Fruit fly (Drosophila melanogaster) whole organism, embryonic: ENCODE measurements around the gene klar.

Experiments used
- Abd-B ChIP-seq: fragments of 200-800 bp; sonication (Bioruptor generic); optimal IDR thresholded peaks from 2 replicates; lab custom pipeline; 2018; ENCODE audit warnings: missing biosample characterization, mild to moderate bottlenecking, missing genetic modification characterization, moderate library complexity
- Antp ChIP-seq: fragments of 200-800 bp; sonication (Bioruptor generic); optimal IDR thresholded peaks from 3 replicates; lab custom pipeline; 2016; ENCODE audit warnings: missing biosample characterization, missing genetic modification characterization
- Atf-2 ChIP-seq: fragments of 200-800 bp; sonication (Bioruptor generic); optimal IDR thresholded peaks from 2 replicates; lab custom pipeline; 2016; ENCODE audit warnings: missing biosample characterization, missing genetic modification characterization
- CG10274 ChIP-seq: fragments of 200-800 bp; sonication (Bioruptor generic); optimal IDR thresholded peaks from 3 replicates; lab custom pipeline; 2017; ENCODE audit warnings: missing biosample characterization, mild to moderate bottlenecking, missing genetic modification characterization
- CG10654 ChIP-seq: fragments of 200-800 bp; sonication (Bioruptor generic); optimal IDR thresholded peaks from 2 replicates; lab custom pipeline; 2016; ENCODE audit warnings: missing biosample characterization, missing genetic modification characterization
- CG11456 ChIP-seq: fragments of 200-800 bp; sonication (Bioruptor generic); IDR thresholded peaks from 3 replicates; pipeline ENCODE4 v1.3.6; 2022; ENCODE audit warnings: missing biosample characterization, missing genetic modification characterization
- CG12155 ChIP-seq: fragments of 200-800 bp; sonication (Bioruptor generic); optimal IDR thresholded peaks from 3 replicates; lab custom pipeline; 2016; ENCODE audit warnings: missing biosample characterization, missing genetic modification characterization
- CG12659 ChIP-seq: fragments of 200-800 bp; sonication (Bioruptor generic); optimal IDR thresholded peaks from 3 replicates; lab custom pipeline; 2017; ENCODE audit warnings: mild to moderate bottlenecking, missing biosample characterization, missing genetic modification reagents, missing genetic modification characterization
- CG14441 ChIP-seq: fragments of 200-800 bp; sonication (Bioruptor generic); IDR thresholded peaks from 2 replicates; pipeline ENCODE4 v1.3.6; 2022; ENCODE audit warnings: missing biosample characterization, missing genetic modification characterization
- CG14860 ChIP-seq: fragments of 200-800 bp; sonication (Bioruptor generic); IDR thresholded peaks from 3 replicates; pipeline ENCODE4 v1.3.6; 2022; ENCODE audit warnings: missing biosample characterization, missing genetic modification characterization; ENCODE audit not compliant: partially characterized antibody
- CG16863 ChIP-seq: fragments of 200-800 bp; sonication (Bioruptor generic); optimal IDR thresholded peaks from 3 replicates; lab custom pipeline; 2016; ENCODE audit warnings: missing biosample characterization, missing genetic modification characterization
- CG2202 ChIP-seq: fragments of 200-800 bp; sonication (Bioruptor generic); optimal IDR thresholded peaks from 2 replicates; lab custom pipeline; 2018; ENCODE audit warnings: missing biosample characterization, mild to moderate bottlenecking, missing genetic modification characterization
- CG3281 ChIP-seq: fragments of 200-800 bp; sonication (Bioruptor generic); optimal IDR thresholded peaks from 3 replicates; lab custom pipeline; 2017; ENCODE audit warnings: missing biosample characterization, mild to moderate bottlenecking, missing genetic modification characterization
- CG4404 ChIP-seq: fragments of 200-800 bp; sonication (Bioruptor generic); IDR thresholded peaks from 2 replicates; pipeline ENCODE4 v1.3.6; 2022; ENCODE audit warnings: missing biosample characterization, missing genetic modification characterization
- CG5180 ChIP-seq: fragments of 200-800 bp; sonication (Bioruptor generic); optimal IDR thresholded peaks from 3 replicates; lab custom pipeline; 2017; ENCODE audit warnings: missing biosample characterization, missing genetic modification characterization, mild to moderate bottlenecking, moderate library complexity, missing genetic modification reagents
- CG6175 ChIP-seq: fragments of 200-800 bp; sonication (Bioruptor generic); IDR thresholded peaks from 3 replicates; pipeline ENCODE4 v1.3.6; 2022; ENCODE audit warnings: missing biosample characterization, missing genetic modification characterization
- CG6272 ChIP-seq: fragments of 200-800 bp; sonication (Bioruptor generic); IDR thresholded peaks from 2 replicates; pipeline ENCODE4 v1.3.6; 2022; ENCODE audit warnings: missing biosample characterization, missing genetic modification characterization
- CG8290 ChIP-seq, 3 experiments: fragments of 200-800 bp; sonication (Bioruptor generic); optimal IDR thresholded peaks; 2 replicates each; lab custom pipeline; 2016 to 2019; ENCODE audit warnings: missing biosample characterization in 3 of 3, missing genetic modification characterization in 3 of 3, mild to moderate bottlenecking in 2 of 3, moderate library complexity in 1 of 3
- CG8388 ChIP-seq: fragments of 200-800 bp; sonication (Bioruptor generic); optimal IDR thresholded peaks from 2 replicates; lab custom pipeline; 2019; ENCODE audit warnings: missing biosample characterization, mild to moderate bottlenecking, missing genetic modification characterization, moderate library complexity
- CG8478 ChIP-seq: fragments of >200 bp; optimal IDR thresholded peaks from 2 replicates; lab custom pipeline; 2018
- CG9437 ChIP-seq: fragments of 200-800 bp; sonication (Bioruptor generic); optimal IDR thresholded peaks from 2 replicates; lab custom pipeline; 2018; ENCODE audit warnings: missing biosample characterization, mild to moderate bottlenecking, missing genetic modification characterization
- Dek ChIP-seq: fragments of 200-800 bp; sonication (Bioruptor generic); optimal IDR thresholded peaks from 3 replicates; lab custom pipeline; 2019; ENCODE audit warnings: missing biosample characterization, mild to moderate bottlenecking, missing genetic modification characterization, moderate library complexity
- Ets65A ChIP-seq: fragments of 200-800 bp; sonication (Bioruptor generic); peaks from one replicate; lab custom pipeline; 2016; ENCODE audit warnings: missing biosample characterization, missing genetic modification characterization
- HLH54F ChIP-seq: fragments of 200-800 bp; sonication (Bioruptor generic); optimal IDR thresholded peaks from 3 replicates; lab custom pipeline; 2016; ENCODE audit warnings: missing biosample characterization, missing genetic modification characterization
- HmgD ChIP-seq: fragments of 200-800 bp; sonication (Bioruptor generic); optimal IDR thresholded peaks from 3 replicates; lab custom pipeline; 2016; ENCODE audit warnings: missing biosample characterization, missing genetic modification characterization
- Hr39 ChIP-seq: fragments of >200 bp; optimal IDR thresholded peaks from 2 replicates; lab custom pipeline; 2017
- Hsf ChIP-seq: fragments of 200-800 bp; sonication (Bioruptor generic); optimal IDR thresholded peaks from 3 replicates; lab custom pipeline; 2016; ENCODE audit warnings: missing biosample characterization, missing genetic modification characterization
- Kr ChIP-seq: fragments of 200-800 bp; sonication (Bioruptor generic); optimal IDR thresholded peaks from 2 replicates; lab custom pipeline; 2017; ENCODE audit warnings: missing biosample characterization, mild to moderate bottlenecking, missing genetic modification characterization
- PHDP ChIP-seq: fragments of 200-800 bp; sonication (Bioruptor generic); optimal IDR thresholded peaks from 3 replicates; lab custom pipeline; 2018; ENCODE audit warnings: missing biosample characterization, mild to moderate bottlenecking, missing genetic modification characterization, moderate library complexity
- Side ChIP-seq: fragments of 200-800 bp; sonication (Bioruptor generic); optimal IDR thresholded peaks from 2 replicates; lab custom pipeline; 2016; ENCODE audit warnings: missing biosample characterization, missing genetic modification characterization
- bab2 ChIP-seq: fragments of 200-800 bp; sonication (Bioruptor generic); optimal IDR thresholded peaks from 2 replicates; lab custom pipeline; 2016; ENCODE audit warnings: missing biosample characterization, missing genetic modification characterization
- chinmo ChIP-seq: fragments of 200-800 bp; sonication (Bioruptor generic); IDR thresholded peaks from 4 replicates; pipeline ENCODE4 v1.3.6; 2022; ENCODE audit warnings: missing biosample characterization, missing genetic modification characterization; ENCODE audit not compliant: partially characterized antibody
- dysf ChIP-seq: fragments of 200-800 bp; sonication (Bioruptor generic); IDR thresholded peaks from 3 replicates; pipeline ENCODE4 v1.3.6; 2022; ENCODE audit warnings: missing biosample characterization, missing genetic modification characterization
- fd3F ChIP-seq: fragments of 200-800 bp; sonication (Bioruptor generic); optimal IDR thresholded peaks from 2 replicates; lab custom pipeline; 2018; ENCODE audit warnings: missing biosample characterization, mild to moderate bottlenecking, missing genetic modification characterization, moderate library complexity
- ftz-f1 ChIP-seq: fragments of 200-800 bp; sonication (Bioruptor generic); optimal IDR thresholded peaks from 2 replicates; lab custom pipeline; 2016; ENCODE audit warnings: missing biosample characterization, missing genetic modification characterization
- fu2 ChIP-seq: fragments of 200-800 bp; sonication (Bioruptor generic); optimal IDR thresholded peaks from 2 replicates; lab custom pipeline; 2016; ENCODE audit warnings: missing biosample characterization, missing genetic modification characterization
- gcm2 ChIP-seq: fragments of 200-800 bp; sonication (Bioruptor generic); optimal IDR thresholded peaks from 2 replicates; lab custom pipeline; 2016; ENCODE audit warnings: missing biosample characterization, missing genetic modification characterization
- knrl ChIP-seq: fragments of 200-800 bp; sonication (Bioruptor generic); IDR thresholded peaks from 3 replicates; pipeline ENCODE4 v1.3.6; 2022; ENCODE audit warnings: missing biosample characterization, missing genetic modification characterization; ENCODE audit not compliant: partially characterized antibody
- lab ChIP-seq: fragments of 200-800 bp; sonication (Bioruptor generic); optimal IDR thresholded peaks from 3 replicates; lab custom pipeline; 2017; ENCODE audit warnings: missing biosample characterization, missing genetic modification characterization, mild to moderate bottlenecking, moderate library complexity, missing genetic modification reagents
- nau ChIP-seq: fragments of 200-800 bp; sonication (Bioruptor generic); optimal IDR thresholded peaks from 3 replicates; lab custom pipeline; 2017; ENCODE audit warnings: missing biosample characterization, mild to moderate bottlenecking, missing genetic modification characterization, missing genetic modification reagents
- pita ChIP-seq: fragments of 200-800 bp; sonication (Bioruptor generic); optimal IDR thresholded peaks from 2 replicates; lab custom pipeline; 2017; ENCODE audit warnings: missing biosample characterization, mild to moderate bottlenecking, missing genetic modification characterization
- sens ChIP-seq: fragments of 200-800 bp; sonication (Bioruptor generic); peaks from one replicate; lab custom pipeline; 2016; ENCODE audit warnings: missing biosample characterization, missing genetic modification characterization
- sisA ChIP-seq: fragments of 200-800 bp; sonication (Bioruptor generic); IDR thresholded peaks from 2 replicates; pipeline ENCODE4 v1.3.6; 2022; ENCODE audit warnings: missing biosample characterization, missing genetic modification characterization
- slou ChIP-seq: fragments of 200-800 bp; sonication (Bioruptor generic); optimal IDR thresholded peaks from 3 replicates; lab custom pipeline; 2016; ENCODE audit warnings: missing biosample characterization, missing genetic modification characterization
- sr ChIP-seq: fragments of 200-800 bp; sonication (Bioruptor generic); IDR thresholded peaks from 3 replicates; pipeline ENCODE4 v1.3.6; 2022; ENCODE audit warnings: missing biosample characterization, missing genetic modification characterization
- vvl ChIP-seq: fragments of 200-800 bp; sonication (Bioruptor generic); IDR thresholded peaks from 2 replicates; pipeline ENCODE4 v1.3.6; 2022; ENCODE audit warnings: missing biosample characterization, missing genetic modification characterization

klar gene

DNA sequence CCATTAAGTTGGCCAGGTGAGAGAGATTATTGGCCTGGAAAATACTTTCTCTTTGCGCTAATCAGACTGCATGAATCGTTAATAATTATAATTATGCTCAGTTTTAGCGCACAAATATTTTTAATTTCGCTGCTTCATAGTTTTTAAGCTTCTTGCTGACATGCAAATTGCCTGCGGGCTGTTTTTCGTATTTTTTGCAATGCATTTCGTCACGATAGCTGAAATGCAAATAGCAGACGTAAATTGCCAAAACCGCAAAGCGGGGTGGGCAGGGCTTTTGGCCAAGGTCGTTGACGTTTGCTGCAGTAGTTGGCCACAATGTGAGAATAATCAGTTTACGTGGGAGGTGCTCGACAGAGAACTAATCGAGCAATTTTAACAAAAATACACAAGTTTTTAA, 102.1 kb downstream of the klar start:
- TF ChIP-seq Atf-2 (GFP tag; lab: Kevin White, UChicago) (no peak), CG14860 (GFP tag; lab: Robert Waterston, UW) (no peak), Antp (GFP tag; lab: Kevin White, UChicago) (no peak), bab2 (GFP tag; lab: Kevin White, UChicago) (no peak), CG12155 (no peak), HmgD (GFP tag; lab: Kevin White, UChicago) (no peak), CG8290 (GFP tag; optimal IDR thresholded peaks at IDR 0.05; lab: Kevin White, UChicago) (no peak), CG8290 (tag; optimal IDR thresholded peaks at IDR 0.05; lab: Kevin White, UChicago) (no peak), CG9437 (GFP tag; lab: Kevin White, UChicago) (no peak), Kr (GFP tag; lab: Kevin White, UChicago) (no peak), CG11456 (GFP tag; lab: Robert Waterston, UW) (no peak), CG6175 (GFP tag; lab: Robert Waterston, UW) (no peak), sisA (no peak), CG16863 (GFP tag; lab: Kevin White, UChicago) (no peak), CG14441 (GFP tag; lab: Robert Waterston, UW) (no peak), slou (GFP tag; lab: Kevin White, UChicago) (no peak), knrl (no peak), CG10274 (no peak), gcm2 (GFP tag; lab: Kevin White, UChicago) (no peak), CG6272 (no peak), Hsf (GFP tag; lab: Kevin White, UChicago) (no peak)

DNA sequence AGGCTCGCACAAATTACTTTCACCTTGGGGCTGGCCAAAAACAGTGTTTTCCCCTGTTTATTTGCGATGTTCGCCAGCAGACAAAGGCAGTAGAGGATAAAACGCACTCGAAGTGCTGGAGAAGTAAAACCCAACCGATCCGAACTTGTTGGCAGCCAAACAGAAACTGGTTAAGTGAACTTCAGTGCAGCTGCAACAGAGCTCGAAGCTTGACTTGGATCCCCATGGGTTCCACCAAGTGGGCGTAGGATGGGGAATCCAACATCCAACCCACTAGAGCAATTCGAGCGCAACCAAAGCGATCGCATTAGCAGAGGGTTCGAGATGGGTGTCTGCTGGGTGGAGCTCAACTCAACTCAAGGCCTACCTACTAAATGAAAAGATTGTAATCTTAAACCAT, 102.8 kb downstream of the klar start:
- TF ChIP-seq CG5180 (GFP tag; lab: Kevin White, UChicago) (peak; percentile 95), Dek (no peak), CG2202 (tag; lab: Kevin White, UChicago) (no peak), sr (0 out of 3 replicates have a peak, but pooled peaks have one; percentile 25)

DNA sequence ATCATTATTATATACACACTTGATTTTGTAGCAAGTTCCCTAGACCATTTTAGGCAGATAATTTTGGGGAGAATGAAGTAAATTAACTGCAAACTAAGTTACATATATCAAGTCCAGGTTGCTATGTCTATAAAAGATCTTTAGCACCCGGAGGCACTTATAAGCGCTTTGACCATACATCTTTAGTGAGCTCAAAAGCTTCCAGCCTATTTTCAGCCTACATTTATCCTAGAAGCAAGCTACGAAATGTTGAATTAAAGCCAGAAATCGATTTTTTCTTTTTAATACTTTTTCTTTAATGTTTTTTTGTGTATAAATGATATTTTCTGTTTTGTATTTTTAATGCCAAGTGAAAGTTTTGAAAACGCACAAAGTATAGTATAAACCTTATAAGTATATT, 106.6 kb downstream of the klar start, which contains the start of gene CG13891:
Gene CG13891, minus strand, starts transcription at position 101 of the 400 bp plus-strand sequence.
- TF ChIP-seq Ets65A: peak; percentile 28
- no peak for TF ChIP-seq nau (GFP tag; lab: Kevin White, UChicago)
- no peak for TF ChIP-seq PHDP (tag; lab: Kevin White, UChicago)
- no peak for TF ChIP-seq ftz-f1
- no peak for TF ChIP-seq CG4404
- no peak for TF ChIP-seq lab
- no peak for TF ChIP-seq CG14441 (GFP tag; lab: Robert Waterston, UW)
- no peak for TF ChIP-seq fu2 (GFP tag; lab: Kevin White, UChicago)
- TF ChIP-seq Side (GFP tag; lab: Kevin White, UChicago): no peak

DNA sequence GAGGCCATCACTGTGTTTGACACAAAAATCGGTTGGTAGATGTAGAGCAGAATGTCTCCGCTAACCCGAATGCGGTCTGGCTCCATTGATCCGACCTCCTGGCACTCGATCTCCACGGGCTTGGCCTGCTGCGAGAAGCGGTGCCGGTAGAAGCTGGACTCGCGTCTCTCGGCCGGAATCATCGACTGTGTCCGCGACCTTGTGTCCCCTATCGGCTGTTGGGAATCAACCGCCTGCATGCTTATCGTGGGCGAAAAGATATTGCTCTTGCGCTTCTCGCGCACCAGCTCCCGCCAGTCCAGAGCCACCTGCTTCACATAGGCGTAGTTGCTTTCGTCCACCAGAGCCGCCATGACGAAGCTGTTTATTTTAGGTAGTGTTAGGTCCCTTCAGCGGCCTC, 107.1 kb downstream of the klar start:
- TF ChIP-seq CG10654 (GFP tag; lab: Kevin White, UChicago): no peak
- TF ChIP-seq CG8478 (lab: Kevin White, UChicago): peak; percentile 52
- TF ChIP-seq sens: peak; percentile 69
- TF ChIP-seq knrl: 0 out of 3 replicates have a peak, but pooled peaks have one; percentile 18

DNA sequence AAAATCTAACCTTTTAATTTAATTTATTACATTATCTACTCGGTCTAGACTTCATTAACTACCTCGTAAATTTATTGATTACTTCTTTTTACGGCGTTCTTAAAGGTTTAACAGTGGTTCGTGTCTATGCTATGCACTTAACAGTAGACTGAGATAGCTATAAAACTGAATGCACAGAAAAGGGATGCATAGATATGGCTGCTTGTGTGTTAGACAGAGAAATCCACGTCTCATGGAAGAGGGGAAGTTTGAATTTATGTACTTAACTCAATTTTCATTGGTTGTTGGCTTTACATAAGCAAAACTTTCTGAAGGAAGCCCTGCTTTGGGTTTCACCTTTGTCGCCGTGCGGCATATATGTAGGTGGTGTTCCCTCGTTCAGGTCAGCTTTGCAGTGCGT, 107.8 kb downstream of the klar start:
- TF ChIP-seq dysf (GFP tag; lab: Robert Waterston, UW): no peak
- TF ChIP-seq knrl: no peak; the same call in 2 of the 3 replicates
- no peak for TF ChIP-seq HLH54F (GFP tag; lab: Kevin White, UChicago)
- peak; percentile 25 for TF ChIP-seq pita
- no peak for TF ChIP-seq CG8388 (GFP tag; lab: Kevin White, UChicago)
- peak; percentile 83 for TF ChIP-seq CG8478 (lab: Kevin White, UChicago)
- no peak for TF ChIP-seq CG6272
- no peak for TF ChIP-seq CG3281 (GFP tag; lab: Kevin White, UChicago)
- peak; percentile 73 for TF ChIP-seq Abd-B
- no peak for TF ChIP-seq fd3F (GFP tag; lab: Kevin White, UChicago)
- peak; percentile 24; the same call in 1 of the 2 replicates for TF ChIP-seq vvl (GFP tag; lab: Robert Waterston, UW)
- no peak for TF ChIP-seq Hr39 (lab: Kevin White, UChicago)
- TF ChIP-seq CG12659 (GFP tag; lab: Kevin White, UChicago): no peak
- TF ChIP-seq Hsf (GFP tag; lab: Kevin White, UChicago): no peak
- 0 out of 4 replicates have a peak, but pooled peaks have one; percentile 28 for TF ChIP-seq chinmo (GFP tag; lab: Robert Waterston, UW)
